Worm (Caenorhabditis elegans) whole organism, L4 larva: ENCODE results near the gene ttr-37.

Experiments
- ceh-62 ChIP-seq: sonication (generic microtip); optimal IDR thresholded peaks from 2 replicates; lab custom pipeline; 2017; ENCODE audit warnings: missing biosample characterization, missing genetic modification characterization
- ceh-82 ChIP-seq: sonication (generic microtip); optimal IDR thresholded peaks from 2 replicates; lab custom pipeline; 2017; ENCODE audit warnings: missing biosample characterization, missing genetic modification characterization
- dmd-6 ChIP-seq: fragments of 200-800 bp; sonication (Bioruptor generic); IDR thresholded peaks from 2 replicates; pipeline ENCODE4 v1.3.6; 2022; ENCODE audit warnings: missing genetic modification reagents, missing genetic modification characterization, missing compliant biosample characterization
- egl-27 ChIP-seq: sonication (generic microtip); optimal IDR thresholded peaks from 3 replicates; lab custom pipeline; 2017; ENCODE audit warnings: missing biosample characterization, missing genetic modification reagents, missing genetic modification characterization
- fkh-10 ChIP-seq: fragments of 150-350 bp; optimal IDR thresholded peaks from 2 replicates; lab custom pipeline; 2014; ENCODE audit warnings: missing biosample characterization, missing genetic modification reagents, missing genetic modification characterization
- lir-3 ChIP-seq: sonication (generic microtip); optimal IDR thresholded peaks from 2 replicates; lab custom pipeline; 2016; ENCODE audit warnings: mild to moderate bottlenecking, missing genetic modification characterization, missing compliant biosample characterization
- madf-5 ChIP-seq, 2 experiments: fragments of 200-800 bp; sonication (Bioruptor generic); IDR thresholded peaks; 2 replicates each; pipeline ENCODE4 v1.3.6; 2022; ENCODE audit warnings: missing compliant biosample characterization in 2 of 2, missing genetic modification characterization in 2 of 2
- madf-9 ChIP-seq: fragments of 200-800 bp; sonication (Bioruptor generic); conservative IDR thresholded peaks from 2 replicates; pipeline ENCODE4 v1.3.6; 2022; ENCODE audit warnings: missing genetic modification reagents, missing genetic modification characterization, missing compliant biosample characterization
- mep-1 ChIP-seq: fragments of 150-350 bp; sonication (generic microtip); optimal IDR thresholded peaks from 3 replicates; lab custom pipeline; 2014; ENCODE audit warnings: missing biosample characterization, missing genetic modification characterization
- nhr-237 ChIP-seq: sonication (generic microtip); optimal IDR thresholded peaks from 2 replicates; lab custom pipeline; 2017; ENCODE audit warnings: missing biosample characterization, missing genetic modification characterization
- snpc-4 ChIP-seq: fragments of 150-350 bp; optimal IDR thresholded peaks from 2 replicates; lab custom pipeline; 2014; ENCODE audit warnings: missing biosample characterization, missing genetic modification characterization
- spr-1 ChIP-seq: sonication (generic microtip); optimal IDR thresholded peaks from 2 replicates; lab custom pipeline; 2016; ENCODE audit warnings: mild to moderate bottlenecking, missing genetic modification characterization, missing compliant biosample characterization
- zip-2 ChIP-seq: fragments of 150-350 bp; optimal IDR thresholded peaks from 2 replicates; lab custom pipeline; 2014; ENCODE audit warnings: missing biosample characterization, missing genetic modification characterization

DNA sequence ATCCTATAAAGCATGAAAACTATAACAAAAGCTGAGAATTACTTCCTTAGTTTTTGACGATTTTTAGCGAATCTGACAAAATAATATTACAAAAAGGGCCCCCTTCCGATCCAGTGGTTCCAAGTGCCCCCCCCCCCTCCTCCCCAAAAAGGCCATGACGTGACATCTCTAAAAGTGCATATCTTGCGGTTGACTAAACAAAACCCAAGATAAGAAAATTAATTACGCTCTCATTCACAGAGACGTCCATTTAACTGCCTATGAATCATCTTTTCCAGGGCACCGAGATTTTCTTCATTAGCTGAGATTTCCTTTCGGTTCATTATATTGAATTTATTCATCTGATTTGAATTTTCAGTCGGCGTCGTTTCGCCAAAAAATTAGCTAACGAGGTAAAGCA, 37.1 kb downstream of the ttr-37 start, which contains the start of gene inso-1:
- TF ChIP-seq mep-1 (tag; lab: Kevin White, UChicago): no peak
- no peak for TF ChIP-seq ceh-82
- no peak for TF ChIP-seq fkh-10
- no peak for TF ChIP-seq zip-2 (tag; lab: Kevin White, UChicago)
- TF ChIP-seq dmd-6 (GFP tag; lab: Robert Waterston, UW): no peak
- TF ChIP-seq snpc-4 (tag; lab: Kevin White, UChicago): no peak
- TF ChIP-seq spr-1 (tag; lab: Kevin White, UChicago): no peak
- no peak for TF ChIP-seq madf-9 (GFP tag; lab: Robert Waterston, UW)
- TF ChIP-seq ceh-62: no peak
- TF ChIP-seq egl-27 (tag; lab: Kevin White, UChicago): no peak
- no peak for TF ChIP-seq nhr-237 (tag; lab: Kevin White, UChicago)
- TF ChIP-seq lir-3 (tag; lab: Kevin White, UChicago): no peak
- no peak for TF ChIP-seq madf-5 (GFP tag; IDR thresholded peaks at IDR 0.05; lab: Robert Waterston, UW)
